Worm (Caenorhabditis elegans): ENCODE results near the gene sas-6.
A peak's percentile ranks its signal among the peaks of the same experiment; 100 is the strongest.

- TF ChIP-seq egl-18 (GFP tag; IDR thresholded peaks at IDR 0.05) = no peak
- no peak for TF ChIP-seq ama-1 (optimal IDR thresholded peaks at IDR 0.05)
- no peak for TF ChIP-seq ama-1 (GFP tag; optimal IDR thresholded peaks at IDR 0.05)
- no peak for TF ChIP-seq B0261.1 (tag; optimal IDR thresholded peaks at IDR 0.05)
- no peak for TF ChIP-seq unc-62 (GFP tag; optimal IDR thresholded peaks at IDR 0.05)
- TF ChIP-seq lag-1 (GFP tag; IDR thresholded peaks at IDR 0.05) = no peak
- TF ChIP-seq ceh-79 (tag; optimal IDR thresholded peaks at IDR 0.05) = no peak
- no peak for TF ChIP-seq hmg-20 (GFP tag; IDR thresholded peaks at IDR 0.05)
- no peak for TF ChIP-seq lin-26 (GFP tag; IDR thresholded peaks at IDR 0.05)
- no peak for TF ChIP-seq ztf-6 (GFP tag; IDR thresholded peaks at IDR 0.05)
- peak; percentile 72 for TF ChIP-seq madf-6 (GFP tag; IDR thresholded peaks at IDR 0.05)
- no peak for TF ChIP-seq F52B5.7 (tag; optimal IDR thresholded peaks at IDR 0.05)
- TF ChIP-seq F37B4.10 (GFP tag; IDR thresholded peaks at IDR 0.05) = no peak
- TF ChIP-seq tlf-1 (GFP tag; optimal IDR thresholded peaks at IDR 0.05) = no peak
Measured at ce11 chrIV:13788652-13789051, at the start of gene sas-6, which contains the start of gene Y45F10D.7.

All from whole organism, young adult.